Fruit fly (Drosophila melanogaster): ENCODE data around the gene CG9289.

dm6 chr2L:8716383-8716782 is 32.2 kb upstream of the CG9289 start:
- TF ChIP-seq CG8478 (optimal IDR thresholded peaks at IDR 0.05) (no peak), CTCF (optimal IDR thresholded peaks at IDR 0.05) (no peak)
